Fruit fly (Drosophila melanogaster): ENCODE results near the gene CG42233.
A peak's percentile ranks its signal among the peaks of the same experiment; 100 is the strongest.

Gene CG42233

dm6 chr3R:31810073-31810530, 5.0 kb upstream of the CG42233 start, which contains the start of gene Rift (continued):
- 0 out of 2 replicates have a peak, but pooled peaks have one; percentile 12 for TF ChIP-seq al (GFP tag; IDR thresholded peaks at IDR 0.05)
- no peak for TF ChIP-seq yki (optimal IDR thresholded peaks at IDR 0.05)
- no peak for TF ChIP-seq Hr78 (GFP tag; optimal IDR thresholded peaks at IDR 0.05)
- no peak for TF ChIP-seq Sin3A (optimal IDR thresholded peaks at IDR 0.05)
- TF ChIP-seq Elba2 (GFP tag; optimal IDR thresholded peaks at IDR 0.05) = no peak
- peak; percentile 36 for TF ChIP-seq CG8388 (GFP tag; optimal IDR thresholded peaks at IDR 0.05)
- TF ChIP-seq Camta (GFP tag; optimal IDR thresholded peaks at IDR 0.05) = no peak
- TF ChIP-seq CG4360 (GFP tag; IDR thresholded peaks at IDR 0.05) = 0 out of 2 replicates have a peak, but pooled peaks have one; percentile 19
- TF ChIP-seq fd96Cb (tag; optimal IDR thresholded peaks at IDR 0.05) = no peak
- no peak for TF ChIP-seq CG18619 (GFP tag; optimal IDR thresholded peaks at IDR 0.05)
- TF ChIP-seq ftz-f1 (GFP tag; optimal IDR thresholded peaks at IDR 0.05) = no peak
- peak; percentile 24 for TF ChIP-seq CG18262 (tag; optimal IDR thresholded peaks at IDR 0.05)
- no peak for TF ChIP-seq Atf-2 (GFP tag; optimal IDR thresholded peaks at IDR 0.05)
- TF ChIP-seq Mes4 (GFP tag; optimal IDR thresholded peaks at IDR 0.05) = no peak
- TF ChIP-seq stc (GFP tag; IDR thresholded peaks at IDR 0.05) = 0 out of 2 replicates have a peak, but pooled peaks have one; percentile 40
- no peak for TF ChIP-seq CG3726 (GFP tag; IDR thresholded peaks at IDR 0.05)
- no peak for TF ChIP-seq Hey (tag; optimal IDR thresholded peaks at IDR 0.05)
- no peak for TF ChIP-seq ssp (GFP tag; IDR thresholded peaks at IDR 0.05)
- TF ChIP-seq CG9609 (GFP tag; optimal IDR thresholded peaks at IDR 0.05) = peak; percentile 31
- no peak for TF ChIP-seq CG4730 (GFP tag; IDR thresholded peaks at IDR 0.05)
- no peak for TF ChIP-seq toy (GFP tag; IDR thresholded peaks at IDR 0.05)
- TF ChIP-seq CG17328 (GFP tag; IDR thresholded peaks at IDR 0.05) = no peak
- no peak for TF ChIP-seq CG5245 (GFP tag; optimal IDR thresholded peaks at IDR 0.05)
- no peak for TF ChIP-seq CG9437 (GFP tag; optimal IDR thresholded peaks at IDR 0.05)
- TF ChIP-seq slp2 (GFP tag; optimal IDR thresholded peaks at IDR 0.05) = no peak
- no peak for TF ChIP-seq pum (GFP tag; optimal IDR thresholded peaks at IDR 0.05)
- TF ChIP-seq tio (GFP tag; optimal IDR thresholded peaks at IDR 0.05) = no peak

dm6 chr3R:31809622-31810021, 4.5 kb upstream of the CG42233 start:
- TF ChIP-seq sr (GFP tag; IDR thresholded peaks at IDR 0.05) (0 out of 3 replicates have a peak, but pooled peaks have one; percentile 26), Med (GFP tag) (peak; percentile 18), CG16813 (GFP tag; IDR thresholded peaks at IDR 0.05; ENCODE audit: partially characterized antibody) (0 out of 3 replicates have a peak, but pooled peaks have one; percentile 38), grn (GFP tag; optimal IDR thresholded peaks at IDR 0.05) (peak; percentile 28), bigmax (GFP tag; optimal IDR thresholded peaks at IDR 0.05) (no peak), Deaf1 (tag; optimal IDR thresholded peaks at IDR 0.05) (peak; percentile 25), Dref (GFP tag; IDR thresholded peaks at IDR 0.05) (no peak), Hand (GFP tag; optimal IDR thresholded peaks at IDR 0.05) (no peak), sens (GFP tag) (peak; percentile 75), Pdp1 (GFP tag; optimal IDR thresholded peaks at IDR 0.05) (peak in 1 of 2 experiments; percentile 88), dimm (GFP tag; IDR thresholded peaks at IDR 0.05) (no peak), CG10543 (GFP tag; optimal IDR thresholded peaks at IDR 0.05) (peak; percentile 5), crol (GFP tag; IDR thresholded peaks at IDR 0.05) (no peak), CG13894 (tag; optimal IDR thresholded peaks at IDR 0.05) (peak; percentile 24)

- no peak for TF ChIP-seq Doc2 (GFP tag; IDR thresholded peaks at IDR 0.05)
- 0 out of 3 replicates have a peak, but pooled peaks have one; percentile 9 for TF ChIP-seq CG2199 (GFP tag; IDR thresholded peaks at IDR 0.05)
- TF ChIP-seq CG7745 (tag; optimal IDR thresholded peaks at IDR 0.05) = no peak
- TF ChIP-seq CG10321 (GFP tag; IDR thresholded peaks at IDR 0.05) = no peak
- peak; percentile 2 for TF ChIP-seq exex (tag; optimal IDR thresholded peaks at IDR 0.05)
- no peak for TF ChIP-seq nerfin-2 (GFP tag; IDR thresholded peaks at IDR 0.05; ENCODE audit: partially characterized antibody)
- no peak for TF ChIP-seq CG17359 (tag; optimal IDR thresholded peaks at IDR 0.05)
- TF ChIP-seq CG4360 (GFP tag; IDR thresholded peaks at IDR 0.05) = no peak
- TF ChIP-seq abd-A (tag; optimal IDR thresholded peaks at IDR 0.05) = no peak
- TF ChIP-seq CG11398 (GFP tag; optimal IDR thresholded peaks at IDR 0.05) = no peak
- TF ChIP-seq nmo (GFP tag; optimal IDR thresholded peaks at IDR 0.05) = no peak
- peak; percentile 9 for TF ChIP-seq twi (tag; optimal IDR thresholded peaks at IDR 0.05)
- TF ChIP-seq Deaf1 (tag; optimal IDR thresholded peaks at IDR 0.05) = no peak
- TF ChIP-seq dimm (GFP tag; IDR thresholded peaks at IDR 0.05) = no peak
These were observed 3.5 kb upstream of the CG42233 start for dm6 chr3R:31808571-31808970.

Measured in whole organism, embryonic.